Worm (Caenorhabditis elegans) whole organism, late embryonic: ENCODE measurements around the gene F15G9.1.

ENCODE experiments used
- nfya-1 ChIP-seq: sonication (generic microtip); optimal IDR thresholded peaks from 2 replicates; lab custom pipeline; 2017; ENCODE audit warnings: missing genetic modification characterization, mild to moderate bottlenecking, missing compliant biosample characterization, antibody characterized with exemption, moderate library complexity
- nhr-11 ChIP-seq: fragments of 150-350 bp; optimal IDR thresholded peaks from 2 replicates; lab custom pipeline; 2014; ENCODE audit warnings: missing biosample characterization, missing genetic modification characterization
- unc-55 ChIP-seq: sonication (generic microtip); optimal IDR thresholded peaks from 2 replicates; lab custom pipeline; 2017; ENCODE audit warnings: missing biosample characterization, missing genetic modification reagents, missing genetic modification characterization

ce11 chrX:9679427-9679826 is 26.8 kb upstream of the F15G9.1 start:
- TF ChIP-seq nfya-1 (tag; lab: Kevin White, UChicago) = no peak
- no peak for TF ChIP-seq nhr-11 (tag; lab: Kevin White, UChicago)
- TF ChIP-seq unc-55 = no peak
